Worm (Caenorhabditis elegans): ENCODE data around the gene F37C4.4.

DNA sequence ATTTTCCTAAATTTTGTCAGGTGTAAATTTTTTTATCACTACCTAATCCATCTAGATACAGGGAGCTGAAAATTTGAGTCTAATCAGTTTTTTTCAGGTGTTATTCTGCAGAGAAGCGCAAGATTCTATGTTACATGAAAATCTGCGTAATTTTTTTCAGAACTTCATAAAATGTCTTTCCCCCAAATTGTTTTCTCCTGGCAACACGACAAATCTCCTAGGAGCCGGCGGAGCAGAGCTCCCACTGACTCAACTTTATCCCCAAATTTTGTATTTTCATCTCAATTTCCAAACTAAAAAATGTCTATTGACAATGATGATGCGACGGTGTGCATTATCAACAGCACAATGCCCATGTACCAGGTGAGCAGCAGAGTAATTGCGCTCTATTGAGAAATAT is 27.7 kb upstream of the F37C4.4 start, which contains the start of gene F28F9.2:
- TF ChIP-seq W03F9.2 (tag; optimal IDR thresholded peaks at IDR 0.05) (no peak), dao-5 (tag; optimal IDR thresholded peaks at IDR 0.05) (no peak), him-1 (tag; optimal IDR thresholded peaks at IDR 0.05) (no peak)

Data from whole organism, L4/young adult.